Worm (Caenorhabditis elegans) whole organism, mixed stage, embryonic: ENCODE results near the gene sax-2.

Experiments used
- bed-3 ChIP-seq: fragments of 200-800 bp; sonication (Bioruptor generic); optimal IDR thresholded peaks from 3 replicates; lab custom pipeline; 2018; ENCODE audit warnings: mild to moderate bottlenecking, missing genetic modification characterization, moderate library complexity, missing compliant biosample characterization
- elt-1 ChIP-seq: sonication (generic microtip); optimal IDR thresholded peaks from 2 replicates; lab custom pipeline; 2017; ENCODE audit warnings: missing genetic modification characterization, mild to moderate bottlenecking, missing compliant biosample characterization, antibody characterized with exemption, moderate library complexity, borderline replicate concordance; ENCODE audit not compliant: insufficient read depth
- lin-13 ChIP-seq: fragments of 150-350 bp; optimal IDR thresholded peaks from 2 replicates; lab custom pipeline; 2014; ENCODE audit warnings: missing biosample characterization, missing genetic modification characterization
- mab-5 ChIP-seq: fragments of 150-350 bp; optimal IDR thresholded peaks from 2 replicates; lab custom pipeline; 2014; ENCODE audit warnings: missing biosample characterization, missing genetic modification characterization
- sem-2 ChIP-seq: fragments of 200-800 bp; sonication (Bioruptor generic); optimal IDR thresholded peaks from 2 replicates; lab custom pipeline; 2018; ENCODE audit warnings: mild to moderate bottlenecking, missing genetic modification characterization, missing compliant biosample characterization
- snpc-4 ChIP-seq: fragments of 150-350 bp; optimal IDR thresholded peaks from 2 replicates; lab custom pipeline; 2014; ENCODE audit warnings: missing biosample characterization, missing genetic modification characterization
- ztf-11 ChIP-seq: fragments of 150-350 bp; optimal IDR thresholded peaks from 2 replicates; lab custom pipeline; 2014; ENCODE audit warnings: missing biosample characterization, missing genetic modification characterization

ce11 chrIII:5179166-5179565 is 69.7 kb downstream of the sax-2 start:
- no peak for TF ChIP-seq ztf-11 (tag; lab: Kevin White, UChicago)
- no peak for TF ChIP-seq lin-13 (tag; lab: Kevin White, UChicago)
- TF ChIP-seq sem-2 (GFP tag; lab: Kevin White, UChicago), result no peak
- no peak for TF ChIP-seq snpc-4 (tag; lab: Kevin White, UChicago)
- no peak for TF ChIP-seq bed-3 (GFP tag; lab: Kevin White, UChicago)
- no peak for TF ChIP-seq mab-5 (tag; lab: Kevin White, UChicago)
- no peak for TF ChIP-seq elt-1 (tag; lab: Kevin White, UChicago)
